Fruit fly (Drosophila melanogaster) whole organism, adult: ENCODE measurements around the gene Slmap.

Experiments
- CG11617 ChIP-seq: fragments of 200-800 bp; sonication (Bioruptor generic); optimal IDR thresholded peaks from 2 replicates; lab custom pipeline; 2017; ENCODE audit warnings: mild to moderate bottlenecking, missing biosample characterization, missing genetic modification reagents, missing genetic modification characterization
- CG12768 ChIP-seq: fragments of 200-800 bp; sonication (Bioruptor generic); optimal IDR thresholded peaks from 2 replicates; lab custom pipeline; 2017; ENCODE audit warnings: missing biosample characterization, missing genetic modification characterization, mild to moderate bottlenecking, moderate library complexity, missing genetic modification reagents
- CG14711 ChIP-seq: fragments of 200-800 bp; sonication (Bioruptor generic); optimal IDR thresholded peaks from 2 replicates; lab custom pipeline; 2018; ENCODE audit warnings: missing biosample characterization, mild to moderate bottlenecking, missing genetic modification characterization, moderate library complexity
- CG1620 ChIP-seq: fragments of 200-800 bp; sonication (Bioruptor generic); optimal IDR thresholded peaks from 2 replicates; lab custom pipeline; 2016; ENCODE audit warnings: missing biosample characterization, missing genetic modification characterization
- CG33017 ChIP-seq: fragments of 200-800 bp; sonication (Bioruptor generic); optimal IDR thresholded peaks from 2 replicates; lab custom pipeline; 2018; ENCODE audit warnings: missing biosample characterization, mild to moderate bottlenecking, missing genetic modification characterization, moderate library complexity
- CG5204 ChIP-seq: fragments of 200-800 bp; sonication (Bioruptor generic); optimal IDR thresholded peaks from 2 replicates; lab custom pipeline; 2016; ENCODE audit warnings: missing biosample characterization, missing genetic modification characterization
- CG7045 ChIP-seq: fragments of 200-800 bp; sonication (Bioruptor generic); optimal IDR thresholded peaks from 2 replicates; lab custom pipeline; 2017; ENCODE audit warnings: missing biosample characterization, mild to moderate bottlenecking, missing genetic modification characterization
- CG7101 ChIP-seq: fragments of 200-800 bp; sonication (Bioruptor generic); optimal IDR thresholded peaks from 2 replicates; lab custom pipeline; 2018; ENCODE audit warnings: missing biosample characterization, mild to moderate bottlenecking, missing genetic modification characterization, moderate library complexity
- Clk ChIP-seq: fragments of 200-800 bp; sonication (Bioruptor generic); optimal IDR thresholded peaks from 2 replicates; lab custom pipeline; 2017; ENCODE audit warnings: missing biosample characterization, missing genetic modification characterization
- Crg-1 ChIP-seq: fragments of 200-800 bp; sonication (Bioruptor generic); optimal IDR thresholded peaks from 2 replicates; lab custom pipeline; 2016; ENCODE audit warnings: missing biosample characterization, missing genetic modification characterization
- Hr96 ChIP-seq: fragments of 200-800 bp; sonication (Bioruptor generic); optimal IDR thresholded peaks from 2 replicates; lab custom pipeline; 2016; ENCODE audit warnings: missing biosample characterization, missing genetic modification characterization
- Mnt ChIP-seq: fragments of 200-800 bp; sonication (Bioruptor generic); optimal IDR thresholded peaks from 2 replicates; lab custom pipeline; 2016; ENCODE audit warnings: missing biosample characterization, mild to moderate bottlenecking, missing genetic modification characterization
- bab1 ChIP-seq: fragments of 200-800 bp; sonication (Bioruptor generic); optimal IDR thresholded peaks from 3 replicates; lab custom pipeline; 2019; ENCODE audit warnings: missing biosample characterization, mild to moderate bottlenecking, missing genetic modification characterization, moderate library complexity
- cic ChIP-seq: fragments of 200-800 bp; sonication (Bioruptor generic); optimal IDR thresholded peaks from 2 replicates; lab custom pipeline; 2017; ENCODE audit warnings: missing biosample characterization, mild to moderate bottlenecking, missing genetic modification characterization, moderate library complexity
- cnc ChIP-seq, 2 experiments: fragments of >200 bp; optimal IDR thresholded peaks; 2 replicates each; lab custom pipeline; 2017
- kay ChIP-seq: fragments of 200-800 bp; sonication (Bioruptor generic); peaks from one replicate; lab custom pipeline; 2016; ENCODE audit warnings: missing biosample characterization, missing genetic modification characterization, borderline replicate concordance
- ovo ChIP-seq: fragments of 200-800 bp; sonication (Bioruptor generic); optimal IDR thresholded peaks from 2 replicates; lab custom pipeline; 2016; ENCODE audit warnings: missing biosample characterization, missing genetic modification characterization
- pad ChIP-seq: fragments of 200-800 bp; sonication (Bioruptor generic); optimal IDR thresholded peaks from 3 replicates; lab custom pipeline; 2017; ENCODE audit warnings: missing biosample characterization, missing genetic modification characterization, mild to moderate bottlenecking, moderate library complexity, missing genetic modification reagents
- tj ChIP-seq: fragments of 200-800 bp; sonication (Bioruptor generic); optimal IDR thresholded peaks from 3 replicates; lab custom pipeline; 2017; ENCODE audit warnings: missing biosample characterization, mild to moderate bottlenecking, missing genetic modification characterization, moderate library complexity
- toe ChIP-seq: fragments of 200-800 bp; sonication (Bioruptor generic); optimal IDR thresholded peaks from 2 replicates; lab custom pipeline; 2016; ENCODE audit warnings: missing biosample characterization, missing genetic modification characterization

Gene Slmap

DNA sequence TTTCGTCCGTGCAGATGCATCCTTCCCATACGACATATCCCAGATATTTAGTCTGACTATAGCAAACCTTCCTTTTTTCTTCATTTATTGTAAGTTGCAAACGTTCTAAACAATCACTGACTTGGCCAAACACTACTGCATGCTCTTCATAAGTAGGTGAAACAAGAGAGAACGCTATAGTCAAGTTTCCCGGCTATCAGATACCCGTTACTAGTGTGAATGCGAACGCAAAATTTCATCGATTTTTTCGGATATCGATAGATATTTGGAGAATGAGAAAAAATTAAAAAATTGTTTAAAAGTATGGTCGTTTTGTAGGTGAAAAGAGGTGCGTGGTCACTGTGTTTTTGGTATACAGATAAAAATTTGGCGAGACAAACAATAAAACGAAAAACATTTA lies 9.3 kb upstream of the Slmap start:
- no peak for TF ChIP-seq Hr96 (GFP tag; lab: Kevin White, UChicago)

DNA sequence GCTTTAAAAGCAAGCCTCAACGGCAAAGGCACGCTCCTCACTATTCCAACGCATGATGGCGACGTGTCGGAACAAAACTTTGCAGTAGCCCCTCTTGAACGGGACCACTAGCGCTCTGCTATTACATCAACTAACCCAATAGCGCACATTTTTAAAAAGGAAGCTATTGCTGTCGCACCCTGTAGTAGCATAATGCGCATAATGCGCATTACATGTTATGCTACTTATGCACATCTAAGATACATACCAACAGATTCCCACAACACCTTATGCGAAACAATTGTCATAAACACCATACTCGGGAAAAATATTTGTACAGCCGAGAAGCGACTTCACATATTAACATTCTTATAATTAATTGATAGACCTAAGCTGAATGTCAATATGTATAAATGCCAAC lies 8.8 kb upstream of the Slmap start:
- no peak for TF ChIP-seq tj (GFP tag; lab: Kevin White, UChicago)
- no peak for TF ChIP-seq bab1 (GFP tag; lab: Kevin White, UChicago)
- no peak for TF ChIP-seq CG5204 (GFP tag; lab: Kevin White, UChicago)
- TF ChIP-seq cnc (optimal IDR thresholded peaks at IDR 0.05; lab: Kevin White, UChicago), result no peak
- no peak for TF ChIP-seq Clk
- TF ChIP-seq CG7101, result no peak
- no peak for TF ChIP-seq Mnt (GFP tag; lab: Kevin White, UChicago)
- TF ChIP-seq CG1620 (GFP tag; lab: Kevin White, UChicago), result no peak
- no peak for TF ChIP-seq toe
- no peak for TF ChIP-seq CG33017 (tag; lab: Kevin White, UChicago)
- no peak for TF ChIP-seq pad (GFP tag; lab: Kevin White, UChicago)
- no peak for TF ChIP-seq CG11617 (GFP tag; lab: Kevin White, UChicago)
- no peak for TF ChIP-seq CG14711 (tag; lab: Kevin White, UChicago)
- no peak for TF ChIP-seq Hr96 (GFP tag; lab: Kevin White, UChicago)
- TF ChIP-seq Crg-1, result no peak

DNA sequence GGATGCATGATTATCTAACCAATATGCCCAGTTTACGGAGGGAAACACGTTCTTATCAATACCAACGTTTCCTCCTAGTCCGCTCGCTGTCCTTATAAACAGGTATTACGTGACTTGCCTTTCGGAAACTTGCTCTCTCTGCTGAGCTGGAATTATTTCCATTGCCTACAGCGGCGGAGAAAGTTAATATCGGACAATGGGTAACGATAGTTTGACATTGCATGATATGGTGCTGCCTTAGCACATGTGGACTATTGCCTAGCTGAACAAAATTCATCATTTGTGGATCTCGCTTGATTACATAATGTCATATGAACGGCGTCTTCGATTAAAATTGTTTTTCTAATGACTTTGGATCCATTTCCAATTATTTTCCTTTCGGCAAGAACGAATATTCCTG lies 4.6 kb upstream of the Slmap start:
- TF ChIP-seq CG33017 (tag; lab: Kevin White, UChicago), result no peak
- TF ChIP-seq cic (GFP tag; lab: Kevin White, UChicago), result no peak
- no peak for TF ChIP-seq ovo
- no peak for TF ChIP-seq toe
- no peak for TF ChIP-seq CG14711 (tag; lab: Kevin White, UChicago)
- TF ChIP-seq pad (GFP tag; lab: Kevin White, UChicago), result no peak
- TF ChIP-seq CG11617 (GFP tag; lab: Kevin White, UChicago), result no peak
- no peak for TF ChIP-seq Mnt (GFP tag; lab: Kevin White, UChicago)
- TF ChIP-seq CG7045 (GFP tag; lab: Kevin White, UChicago), result no peak
- TF ChIP-seq Hr96 (GFP tag; lab: Kevin White, UChicago), result no peak
- no peak for TF ChIP-seq CG7101
- no peak for TF ChIP-seq kay (GFP tag; lab: Kevin White, UChicago)

DNA sequence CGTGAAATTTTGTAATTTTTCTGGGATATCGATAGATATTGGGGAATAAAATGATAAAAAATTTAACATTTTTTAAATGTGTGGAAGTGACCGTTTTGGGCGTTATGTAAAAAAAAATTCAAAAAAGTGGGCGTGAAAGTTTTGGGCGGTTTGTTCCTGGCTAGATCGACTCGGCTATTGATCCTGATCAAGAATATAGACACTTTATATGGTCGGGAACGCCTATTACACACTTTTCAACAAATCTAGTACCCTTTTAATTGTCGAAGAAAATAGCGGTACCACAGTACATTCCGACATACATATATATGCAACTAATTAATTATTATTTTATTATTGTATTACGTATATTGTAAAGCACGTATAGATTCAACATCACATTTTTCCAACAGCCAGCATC lies 3.5 kb upstream of the Slmap start:
- TF ChIP-seq CG12768 (GFP tag; lab: Kevin White, UChicago), result no peak
- no peak for TF ChIP-seq Hr96 (GFP tag; lab: Kevin White, UChicago)
- TF ChIP-seq toe, result no peak
- TF ChIP-seq ovo, result no peak
- no peak for TF ChIP-seq CG1620 (GFP tag; lab: Kevin White, UChicago)

DNA sequence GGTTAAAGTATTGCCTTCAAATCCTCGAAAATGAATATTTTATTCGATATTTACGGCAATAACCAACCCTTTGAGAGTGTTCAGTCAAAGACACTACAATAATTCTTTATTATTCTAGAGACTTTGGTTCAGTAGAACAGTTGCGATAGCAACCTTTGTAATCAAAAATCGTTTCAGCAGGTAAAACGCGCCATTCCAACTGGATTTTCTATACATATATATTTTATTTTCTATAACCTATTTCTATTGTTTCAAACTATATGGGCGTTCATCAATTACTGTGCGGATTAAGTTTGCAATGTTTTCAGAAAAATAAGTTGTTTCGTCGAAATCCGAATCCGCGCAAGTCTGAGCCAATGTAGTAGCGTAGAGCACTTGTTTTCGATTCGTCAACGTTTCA lies 997 bp upstream of the Slmap start:
- no peak for TF ChIP-seq tj (GFP tag; lab: Kevin White, UChicago)
- TF ChIP-seq cic (GFP tag; lab: Kevin White, UChicago), result no peak
- TF ChIP-seq CG7045 (GFP tag; lab: Kevin White, UChicago), result no peak
- no peak for TF ChIP-seq Hr96 (GFP tag; lab: Kevin White, UChicago)
- TF ChIP-seq CG14711 (tag; lab: Kevin White, UChicago), result no peak
- no peak for TF ChIP-seq bab1 (GFP tag; lab: Kevin White, UChicago)
- no peak for TF ChIP-seq kay (GFP tag; lab: Kevin White, UChicago)
- no peak for TF ChIP-seq cnc (optimal IDR thresholded peaks at IDR 0.05; lab: Kevin White, UChicago)
- TF ChIP-seq Clk, result no peak
- no peak for TF ChIP-seq Mnt (GFP tag; lab: Kevin White, UChicago)
- no peak for TF ChIP-seq ovo
- TF ChIP-seq CG7101, result no peak
- no peak for TF ChIP-seq Crg-1
- no peak for TF ChIP-seq CG11617 (GFP tag; lab: Kevin White, UChicago)
